Worm (Caenorhabditis elegans) whole organism, young adult: Measurements from ENCODE around the gene F37C12.14.

Experiments
- C17E4.6 ChIP-seq: fragments of 200-800 bp; sonication (Bioruptor generic); IDR thresholded peaks from 2 replicates; pipeline ENCODE4 v1.3.6; 2022; ENCODE audit warnings: missing genetic modification reagents, missing genetic modification characterization, missing compliant biosample characterization
- sdz-38 ChIP-seq: sonication (generic microtip); optimal IDR thresholded peaks from 2 replicates; lab custom pipeline; 2016; ENCODE audit warnings: missing genotype, missing genetic modification characterization, missing compliant biosample characterization
- unc-130 ChIP-seq: sonication (generic microtip); optimal IDR thresholded peaks from 2 replicates; lab custom pipeline; 2016; ENCODE audit warnings: missing genetic modification reagents, missing genetic modification characterization, missing compliant biosample characterization

DNA sequence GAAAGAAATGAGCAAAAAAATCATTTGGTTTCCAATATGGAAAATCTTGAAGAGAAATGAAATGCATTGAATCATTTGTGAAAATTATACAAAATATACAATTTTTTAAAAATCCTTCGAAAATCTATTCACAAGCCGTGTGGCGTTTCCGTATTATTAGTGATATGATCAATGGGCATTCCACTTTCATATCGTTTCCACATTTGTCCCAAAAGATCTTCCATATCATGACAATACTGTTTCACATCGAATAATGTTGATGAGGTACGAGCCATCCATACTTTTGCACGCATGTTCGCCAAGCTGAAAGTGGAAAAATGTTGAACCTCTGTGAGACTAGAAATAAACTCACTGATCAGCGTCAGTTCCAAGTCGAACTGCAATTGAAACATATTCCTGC is 39.0 kb downstream of the F37C12.14 start:
- no peak for TF ChIP-seq sdz-38 (tag; lab: Kevin White, UChicago)
- no peak for TF ChIP-seq unc-130
- no peak for TF ChIP-seq C17E4.6
